Fruit fly (Drosophila melanogaster) whole organism: ENCODE measurements around the gene Socs36E.

Experiments used
- CG8478 ChIP-seq: fragments of >200 bp; optimal IDR thresholded peaks from 2 replicates; lab custom pipeline; 2018; ENCODE audit warnings: inconsistent platforms
- Dll ChIP-seq: fragments of >200 bp; optimal IDR thresholded peaks from 2 replicates; lab custom pipeline; 2017
- EcR ChIP-seq, 2 experiments: fragments of >200 bp; optimal IDR thresholded peaks; 2 replicates each; lab custom pipeline; 2017; ENCODE audit warnings: missing biosample characterization in 2 of 2, missing genetic modification characterization in 2 of 2, missing genetic modification reagents in 2 of 2
- pan ChIP-seq: fragments of >200 bp; optimal IDR thresholded peaks from 2 replicates; lab custom pipeline; 2017
- psq ChIP-seq: fragments of >200 bp; optimal IDR thresholded peaks from 2 replicates; lab custom pipeline; 2017
- usp ChIP-seq: fragments of >200 bp; optimal IDR thresholded peaks from 2 replicates; lab custom pipeline; 2017; ENCODE audit warnings: missing biosample characterization, missing genetic modification characterization, mixed read lengths

Gene Socs36E

dm6 chr2L:18137591-18138247, 14.5 kb downstream of the Socs36E start, which contains the start of gene kel:
kel (minus strand) TSS chr2L:18138083.
- TF ChIP-seq Dll (lab: Kevin White, UChicago) (no peak), usp (GFP tag; lab: Kevin White, UChicago) (no peak), EcR (GFP tag; optimal IDR thresholded peaks at IDR 0.05; lab: Kevin White, UChicago) (no peak), pan (lab: Kevin White, UChicago) (no peak), CG8478 (lab: Kevin White, UChicago) (no peak), psq (lab: Kevin White, UChicago) (no peak)

- TF ChIP-seq Dll (lab: Kevin White, UChicago) (no peak), EcR (GFP tag; optimal IDR thresholded peaks at IDR 0.05; lab: Kevin White, UChicago) (no peak), psq (lab: Kevin White, UChicago) (no peak), CG8478 (lab: Kevin White, UChicago) (no peak), pan (lab: Kevin White, UChicago) (no peak), usp (GFP tag; lab: Kevin White, UChicago) (no peak)
Observed at dm6 chr2L:18136427-18136857, 15.8 kb downstream of the Socs36E start.

dm6 chr2L:18134615-18135014, 17.6 kb downstream of the Socs36E start:
- no peak for TF ChIP-seq Dll (lab: Kevin White, UChicago)
- TF ChIP-seq pan (lab: Kevin White, UChicago) = no peak
- TF ChIP-seq CG8478 (lab: Kevin White, UChicago) = no peak
- TF ChIP-seq usp (GFP tag; lab: Kevin White, UChicago) = no peak
- no peak for TF ChIP-seq EcR (GFP tag; optimal IDR thresholded peaks at IDR 0.05; lab: Kevin White, UChicago)
- no peak for TF ChIP-seq psq (lab: Kevin White, UChicago)

DNA sequence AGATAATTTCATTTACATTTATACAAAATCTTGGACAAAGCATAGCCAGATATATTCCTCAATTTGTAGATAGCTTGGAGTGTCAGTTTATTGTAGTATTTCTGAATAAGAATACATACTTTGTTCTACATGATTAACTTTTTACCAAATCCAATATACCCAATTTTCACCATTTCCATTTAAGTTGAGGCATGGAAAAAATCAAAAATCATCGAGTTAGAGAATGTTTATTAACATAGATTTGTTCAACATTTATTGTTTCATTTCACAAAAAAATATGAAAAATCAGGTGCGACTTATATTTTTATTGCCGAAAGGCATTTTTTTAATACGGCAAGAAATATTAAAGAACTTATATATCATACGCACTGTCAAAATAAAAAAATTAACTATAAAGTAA, 26.6 kb downstream of the Socs36E start, which contains the start of gene Grl36b:
Gene Grl36b (minus strand): TSS at position 101 of the 400 bp plus-strand sequence.
- no peak for TF ChIP-seq CG8478 (lab: Kevin White, UChicago)
- TF ChIP-seq Dll (lab: Kevin White, UChicago) = no peak
- no peak for TF ChIP-seq usp (GFP tag; lab: Kevin White, UChicago)
- TF ChIP-seq psq (lab: Kevin White, UChicago) = no peak
- TF ChIP-seq pan (lab: Kevin White, UChicago) = no peak
- no peak for TF ChIP-seq EcR (GFP tag; optimal IDR thresholded peaks at IDR 0.05; lab: Kevin White, UChicago)

- TF ChIP-seq psq (lab: Kevin White, UChicago) (no peak), usp (GFP tag; lab: Kevin White, UChicago) (no peak), Dll (lab: Kevin White, UChicago) (no peak), pan (lab: Kevin White, UChicago) (no peak), CG8478 (lab: Kevin White, UChicago) (no peak), EcR (GFP tag; optimal IDR thresholded peaks at IDR 0.05; lab: Kevin White, UChicago) (no peak)
Observed at dm6 chr2L:18122920-18123319, 29.3 kb downstream of the Socs36E start.

dm6 chr2L:18122231-18122551, 30.0 kb downstream of the Socs36E start:
- TF ChIP-seq EcR (GFP tag; optimal IDR thresholded peaks at IDR 0.05; lab: Kevin White, UChicago) = no peak
- no peak for TF ChIP-seq CG8478 (lab: Kevin White, UChicago)
- no peak for TF ChIP-seq pan (lab: Kevin White, UChicago)
- no peak for TF ChIP-seq psq (lab: Kevin White, UChicago)
- TF ChIP-seq usp (GFP tag; lab: Kevin White, UChicago) = no peak
- TF ChIP-seq Dll (lab: Kevin White, UChicago) = no peak

dm6 chr2L:18121367-18122230, 30.6 kb downstream of the Socs36E start:
- no peak for TF ChIP-seq pan (lab: Kevin White, UChicago)
- no peak for TF ChIP-seq EcR (GFP tag; optimal IDR thresholded peaks at IDR 0.05; lab: Kevin White, UChicago)
- no peak for TF ChIP-seq psq (lab: Kevin White, UChicago)
- TF ChIP-seq Dll (lab: Kevin White, UChicago) = no peak
- TF ChIP-seq usp (GFP tag; lab: Kevin White, UChicago) = no peak
- no peak for TF ChIP-seq CG8478 (lab: Kevin White, UChicago)

- TF ChIP-seq Dll (lab: Kevin White, UChicago) (no peak), EcR (GFP tag; optimal IDR thresholded peaks at IDR 0.05; lab: Kevin White, UChicago) (no peak), pan (lab: Kevin White, UChicago) (no peak)
Observed at dm6 chr2L:18119643-18120042, 32.6 kb downstream of the Socs36E start, which contains the start of gene CG5758. CG5758 (plus strand) TSS chr2L:18119995.

- TF ChIP-seq CG8478 (lab: Kevin White, UChicago) (no peak), pan (lab: Kevin White, UChicago) (no peak), Dll (lab: Kevin White, UChicago) (no peak), psq (lab: Kevin White, UChicago) (no peak), EcR (GFP tag; optimal IDR thresholded peaks at IDR 0.05; lab: Kevin White, UChicago) (no peak), usp (GFP tag; lab: Kevin White, UChicago) (no peak)
Observed at dm6 chr2L:18115104-18115503, 37.1 kb downstream of the Socs36E start.

DNA sequence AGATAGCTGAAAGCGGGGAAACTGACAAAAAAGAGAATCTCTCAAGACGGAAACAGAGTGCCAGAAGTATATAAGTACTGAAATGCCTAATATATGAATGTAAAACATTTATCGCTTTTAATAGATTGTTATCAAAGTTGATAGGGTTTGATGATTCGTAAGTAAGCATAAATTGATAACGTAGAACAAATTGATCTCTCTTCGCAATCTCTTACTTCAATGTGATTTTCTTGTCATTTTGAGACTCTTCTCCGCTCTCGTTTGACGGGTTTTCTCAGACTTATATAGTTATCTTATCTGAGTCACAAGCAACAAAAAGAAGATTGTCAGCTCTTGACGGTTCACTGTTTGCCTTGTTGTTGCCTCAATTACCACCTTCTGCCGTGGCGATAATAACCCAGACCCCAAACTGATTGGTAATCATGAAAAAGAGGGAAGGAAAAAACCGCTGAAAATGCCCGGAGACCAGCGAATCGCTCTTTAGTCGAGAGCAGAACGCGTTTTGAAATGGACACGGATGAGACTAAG, 38.0 kb downstream of the Socs36E start, which contains the start of gene CG15152:
Gene CG15152 (plus strand): TSS at position 372 of the 528 bp plus-strand sequence.
- no peak for TF ChIP-seq usp (GFP tag; lab: Kevin White, UChicago)
- no peak for TF ChIP-seq pan (lab: Kevin White, UChicago)
- TF ChIP-seq EcR (GFP tag; optimal IDR thresholded peaks at IDR 0.05; lab: Kevin White, UChicago) = no peak
- TF ChIP-seq CG8478 (lab: Kevin White, UChicago) = no peak
- no peak for TF ChIP-seq Dll (lab: Kevin White, UChicago)
- TF ChIP-seq psq (lab: Kevin White, UChicago) = no peak
